Worm (Caenorhabditis elegans) whole organism, midembryonic: ENCODE results near the gene fbxb-105.

ENCODE experiments used
- flt-1 ChIP-seq: fragments of 200-800 bp; sonication (Bioruptor generic); IDR thresholded peaks from 2 replicates; pipeline ENCODE4 v1.3.6; 2022; ENCODE audit warnings: missing genetic modification characterization, missing compliant biosample characterization
- med-1 ChIP-seq: sonication (generic microtip); optimal IDR thresholded peaks from 2 replicates; lab custom pipeline; 2017; ENCODE audit warnings: missing genetic modification characterization, mild to moderate bottlenecking, missing compliant biosample characterization, antibody characterized with exemption, missing genetic modification reagents; ENCODE audit not compliant: insufficient read depth
- ref-1 ChIP-seq: fragments of 200-800 bp; sonication (Bioruptor generic); conservative IDR thresholded peaks from 2 replicates; pipeline ENCODE4 v1.3.6; 2022; ENCODE audit warnings: missing genetic modification reagents, missing genetic modification characterization, missing compliant biosample characterization
- tab-1 ChIP-seq: fragments of 200-800 bp; sonication (Bioruptor generic); IDR thresholded peaks from 2 replicates; pipeline ENCODE4 v1.3.6; 2022; ENCODE audit warnings: missing genetic modification characterization, missing compliant biosample characterization
- ztf-23 ChIP-seq: fragments of 200-800 bp; sonication (Bioruptor generic); IDR thresholded peaks from 2 replicates; pipeline ENCODE4 v1.3.6; 2022; ENCODE audit warnings: missing genetic modification reagents, missing genetic modification characterization, missing compliant biosample characterization
- ztf-29 ChIP-seq: fragments of 200-800 bp; sonication (Bioruptor generic); IDR thresholded peaks from 2 replicates; pipeline ENCODE4 v1.3.6; 2022; ENCODE audit warnings: missing genetic modification reagents, missing genetic modification characterization, missing compliant biosample characterization

DNA sequence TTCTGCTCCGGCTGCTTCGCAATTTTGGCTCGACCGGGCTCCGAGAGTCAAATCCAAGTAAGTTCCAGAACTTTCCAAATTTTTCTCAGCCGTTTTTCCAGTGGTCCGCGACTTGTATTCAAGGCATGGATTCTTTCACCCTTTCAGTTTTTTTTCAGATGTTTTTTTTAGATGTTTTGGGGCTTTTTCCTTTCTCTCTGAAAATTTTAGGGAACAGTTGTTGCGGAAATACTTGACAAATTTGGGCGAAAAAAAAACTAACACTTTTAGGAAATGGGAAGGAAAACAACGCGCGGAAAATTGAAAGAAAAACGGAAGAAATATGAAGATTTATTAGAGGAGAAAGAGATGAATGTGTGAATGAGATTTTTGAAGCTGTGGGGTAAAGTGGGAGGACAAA is 45.1 kb downstream of the fbxb-105 start, which contains the start of the genes T05A8.11 and nep-2:
- TF ChIP-seq med-1 (GFP tag; lab: Kevin White, UChicago) (no peak), ref-1 (GFP tag; lab: Robert Waterston, UW) (no peak), ztf-29 (GFP tag; lab: Robert Waterston, UW) (no peak), tab-1 (GFP tag; lab: Robert Waterston, UW) (no peak), flt-1 (GFP tag; lab: Robert Waterston, UW) (no peak), ztf-23 (no peak)
